Worm (Caenorhabditis elegans): ENCODE measurements around the gene C24A8.5.

DNA sequence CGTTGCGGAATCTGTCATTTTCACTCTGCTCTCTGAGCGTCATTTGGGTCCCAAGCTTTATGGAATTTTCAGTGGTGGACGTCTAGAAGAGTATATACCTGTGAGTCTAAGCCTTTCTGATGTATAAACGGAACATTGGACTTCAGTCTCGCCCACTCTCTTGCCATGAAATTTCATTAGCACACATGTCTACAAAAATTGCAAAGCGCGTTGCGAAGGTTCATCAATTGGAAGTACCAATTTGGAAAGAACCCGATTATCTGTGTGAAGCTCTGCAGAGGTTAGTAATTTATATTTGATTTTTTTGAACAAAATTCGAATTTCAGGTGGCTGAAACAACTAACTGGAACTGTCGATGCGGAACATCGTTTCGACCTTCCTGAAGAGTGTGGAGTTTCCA is 38.9 kb downstream of the C24A8.5 start:
- no peak for TF ChIP-seq him-1 (tag; optimal IDR thresholded peaks at IDR 0.05)
- TF ChIP-seq ztf-26 (tag; optimal IDR thresholded peaks at IDR 0.05) = no peak
- no peak for TF ChIP-seq K12H6.12 (tag; optimal IDR thresholded peaks at IDR 0.05)
- TF ChIP-seq rcor-1 (GFP tag; IDR thresholded peaks at IDR 0.05) = no peak
- TF ChIP-seq T07F8.4 (tag; optimal IDR thresholded peaks at IDR 0.05) = no peak
- no peak for TF ChIP-seq rpc-1 (optimal IDR thresholded peaks at IDR 0.05)
- no peak for TF ChIP-seq rpc-1 (tag; optimal IDR thresholded peaks at IDR 0.05)
- TF ChIP-seq B0019.2 (GFP tag; conservative IDR thresholded peaks at IDR 0.05) = no peak
- no peak for TF ChIP-seq repo-1 (tag; optimal IDR thresholded peaks at IDR 0.05)
- no peak for TF ChIP-seq athp-1 (tag; optimal IDR thresholded peaks at IDR 0.05)
- no peak for TF ChIP-seq mes-4 (tag; optimal IDR thresholded peaks at IDR 0.05)
- no peak for TF ChIP-seq nfya-2 (GFP tag; IDR thresholded peaks at IDR 0.05)
- TF ChIP-seq pha-4 (tag; optimal IDR thresholded peaks at IDR 0.05) = no peak

Data from whole organism, young adult.